Worm (Caenorhabditis elegans): ENCODE data around the gene C16C8.20.

DNA sequence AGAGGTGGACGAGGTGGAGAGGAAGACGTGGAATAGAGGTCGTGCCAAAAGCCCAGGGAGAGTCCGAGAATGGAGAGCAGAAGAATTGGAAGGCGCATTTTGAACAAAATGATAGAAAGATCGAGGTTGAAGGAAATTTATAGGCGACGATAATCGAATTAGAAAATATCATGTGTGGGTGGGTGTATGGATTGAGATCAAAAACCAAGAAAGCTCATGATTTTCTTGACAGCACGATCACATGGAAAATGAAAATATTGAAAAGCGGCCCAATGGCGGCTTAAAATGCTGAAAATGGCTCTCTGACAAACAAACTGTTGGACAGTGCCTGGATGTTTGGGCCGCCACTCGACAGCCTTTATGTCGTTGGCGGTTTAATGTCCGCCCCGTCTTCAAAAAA is 16.4 kb downstream of the C16C8.20 start, which contains the start of gene C16C8.9:
- TF ChIP-seq F49E8.2 (tag; optimal IDR thresholded peaks at IDR 0.05; ENCODE audit: insufficient read depth) (no peak), sdz-38 (tag; optimal IDR thresholded peaks at IDR 0.05) (no peak), mes-4 (tag; optimal IDR thresholded peaks at IDR 0.05) (no peak), pbrm-1 (GFP tag; IDR thresholded peaks at IDR 0.05) (no peak), F33H1.4 (GFP tag; IDR thresholded peaks at IDR 0.05) (no peak), lsy-27 (tag; optimal IDR thresholded peaks at IDR 0.05; ENCODE audit: borderline replicate concordance, insufficient read depth) (no peak), ets-4 (GFP tag; optimal IDR thresholded peaks at IDR 0.05) (no peak), tbx-9 (tag; optimal IDR thresholded peaks at IDR 0.05; ENCODE audit: borderline replicate concordance) (no peak), unc-62 (GFP tag; optimal IDR thresholded peaks at IDR 0.05) (no peak), egl-44 (GFP tag; IDR thresholded peaks at IDR 0.05) (no peak)

Measured in whole organism, young adult.